Worm (Caenorhabditis elegans) whole organism, mixed stage, embryonic: Measurements from ENCODE around the gene nono-1.

ENCODE experiments used
- blmp-1 ChIP-seq: fragments of 150-350 bp; optimal IDR thresholded peaks from 2 replicates; lab custom pipeline; 2014; ENCODE audit warnings: missing biosample characterization, missing genetic modification characterization
- ceh-43 ChIP-seq: fragments of 200-800 bp; sonication (Bioruptor generic); optimal IDR thresholded peaks from 2 replicates; lab custom pipeline; 2018; ENCODE audit warnings: mild to moderate bottlenecking, missing genetic modification characterization, moderate library complexity, missing compliant biosample characterization
- cnd-1 ChIP-seq: fragments of 200-800 bp; sonication (Bioruptor generic); optimal IDR thresholded peaks from 2 replicates; lab custom pipeline; 2018; ENCODE audit warnings: mild to moderate bottlenecking, missing genetic modification characterization, missing compliant biosample characterization
- drap-1 ChIP-seq: fragments of 200-800 bp; sonication (Bioruptor generic); optimal IDR thresholded peaks from 3 replicates; lab custom pipeline; 2018; ENCODE audit warnings: mild to moderate bottlenecking, missing genetic modification characterization, missing compliant biosample characterization
- flh-1 ChIP-seq: fragments of 200-800 bp; sonication (Bioruptor generic); optimal IDR thresholded peaks from 2 replicates; lab custom pipeline; 2018; ENCODE audit warnings: mild to moderate bottlenecking, missing genetic modification characterization, moderate library complexity, missing compliant biosample characterization
- lin-13 ChIP-seq: fragments of 150-350 bp; optimal IDR thresholded peaks from 2 replicates; lab custom pipeline; 2014; ENCODE audit warnings: missing biosample characterization, missing genetic modification characterization
- mab-5 ChIP-seq: fragments of 150-350 bp; optimal IDR thresholded peaks from 2 replicates; lab custom pipeline; 2014; ENCODE audit warnings: missing biosample characterization, missing genetic modification characterization
- nhr-2 ChIP-seq: fragments of 150-350 bp; optimal IDR thresholded peaks from 2 replicates; lab custom pipeline; 2014; ENCODE audit warnings: missing biosample characterization, missing genetic modification characterization
- snpc-4 ChIP-seq: fragments of 150-350 bp; optimal IDR thresholded peaks from 2 replicates; lab custom pipeline; 2014; ENCODE audit warnings: missing biosample characterization, missing genetic modification characterization
- sptf-1 ChIP-seq: sonication (generic microtip); optimal IDR thresholded peaks from 2 replicates; lab custom pipeline; 2017; ENCODE audit warnings: mild to moderate bottlenecking, missing genetic modification characterization, moderate library complexity, missing compliant biosample characterization
- tbx-8 ChIP-seq: fragments of 200-800 bp; sonication (Bioruptor generic); optimal IDR thresholded peaks from 2 replicates; lab custom pipeline; 2018; ENCODE audit warnings: mild to moderate bottlenecking, missing genetic modification characterization, moderate library complexity, missing compliant biosample characterization
- unc-62 ChIP-seq: fragments of 150-350 bp; optimal IDR thresholded peaks from 2 replicates; lab custom pipeline; 2014; ENCODE audit warnings: missing biosample characterization, missing genetic modification reagents, missing genetic modification characterization
- ztf-11 ChIP-seq: fragments of 150-350 bp; optimal IDR thresholded peaks from 2 replicates; lab custom pipeline; 2014; ENCODE audit warnings: missing biosample characterization, missing genetic modification characterization

DNA sequence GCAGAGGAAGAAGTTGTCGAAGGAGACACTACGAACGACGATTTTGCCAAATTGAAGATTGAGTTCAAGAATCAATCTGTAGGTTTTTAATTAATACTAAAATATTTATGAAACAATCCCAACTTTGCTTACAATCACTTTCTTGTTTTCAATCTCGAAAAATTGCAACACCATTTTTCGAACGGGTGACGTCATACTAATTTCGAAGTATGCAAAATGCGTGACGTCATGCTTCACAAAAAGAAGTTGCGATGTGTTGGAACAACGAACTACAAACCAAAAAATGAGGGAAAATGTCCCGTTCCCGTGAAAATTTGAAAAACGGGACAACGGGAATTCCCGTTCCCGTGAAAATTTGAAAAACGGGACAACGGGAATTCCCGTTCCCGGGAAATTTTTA is 9.6 kb upstream of the nono-1 start:
- no peak for TF ChIP-seq ceh-43
- TF ChIP-seq drap-1 (GFP tag; lab: Kevin White, UChicago) = no peak
- no peak for TF ChIP-seq blmp-1 (tag; lab: Kevin White, UChicago)
- no peak for TF ChIP-seq tbx-8 (GFP tag; lab: Kevin White, UChicago)
- no peak for TF ChIP-seq sptf-1
- no peak for TF ChIP-seq ztf-11 (tag; lab: Kevin White, UChicago)
- no peak for TF ChIP-seq snpc-4 (tag; lab: Kevin White, UChicago)
- no peak for TF ChIP-seq cnd-1 (tag; lab: Kevin White, UChicago)
- no peak for TF ChIP-seq nhr-2 (tag; lab: Kevin White, UChicago)
- TF ChIP-seq mab-5 (tag; lab: Kevin White, UChicago) = no peak
- no peak for TF ChIP-seq unc-62 (GFP tag; lab: Kevin White, UChicago)
- TF ChIP-seq lin-13 (tag; lab: Kevin White, UChicago) = no peak
- TF ChIP-seq flh-1 (GFP tag; lab: Kevin White, UChicago) = no peak
